Fruit fly (Drosophila melanogaster) whole organism, embryonic: ENCODE results near the gene gry.
A peak's percentile ranks its signal among the peaks of the same experiment; 100 is the strongest.

Experiments
- Antp ChIP-seq: fragments of 200-800 bp; sonication (Bioruptor generic); optimal IDR thresholded peaks from 3 replicates; lab custom pipeline; 2016; ENCODE audit warnings: missing biosample characterization, missing genetic modification characterization
- Atf6 ChIP-seq: fragments of 200-800 bp; sonication (Bioruptor generic); IDR thresholded peaks from 2 replicates; pipeline ENCODE4 v1.3.6; 2022; ENCODE audit warnings: missing biosample characterization, missing genetic modification characterization
- BEAF-32 ChIP-seq: fragments of 200-800 bp; sonication (Bioruptor generic); optimal IDR thresholded peaks from 3 replicates; lab custom pipeline; 2017; ENCODE audit warnings: missing biosample characterization, missing genetic modification characterization, mild to moderate bottlenecking, moderate library complexity, missing genetic modification reagents
- Bdp1 ChIP-seq: fragments of 200-800 bp; sonication (Bioruptor generic); optimal IDR thresholded peaks from 3 replicates; lab custom pipeline; 2016; ENCODE audit warnings: missing biosample characterization, missing genetic modification characterization
- Bgb ChIP-seq: fragments of 200-800 bp; sonication (Bioruptor generic); IDR thresholded peaks from 2 replicates; pipeline ENCODE4 v1.3.6; 2022; ENCODE audit warnings: missing biosample characterization, missing genetic modification characterization; ENCODE audit not compliant: partially characterized antibody
- CG10147 ChIP-seq: fragments of 200-800 bp; sonication (Bioruptor generic); optimal IDR thresholded peaks from 2 replicates; lab custom pipeline; 2019; ENCODE audit warnings: missing biosample characterization, mild to moderate bottlenecking, missing genetic modification characterization, moderate library complexity
- CG10274 ChIP-seq: fragments of 200-800 bp; sonication (Bioruptor generic); optimal IDR thresholded peaks from 3 replicates; lab custom pipeline; 2017; ENCODE audit warnings: missing biosample characterization, mild to moderate bottlenecking, missing genetic modification characterization
- CG11398 ChIP-seq: fragments of 200-800 bp; sonication (Bioruptor generic); optimal IDR thresholded peaks from 2 replicates; lab custom pipeline; 2016; ENCODE audit warnings: missing biosample characterization, missing genetic modification characterization
- CG13296 ChIP-seq: fragments of 200-800 bp; sonication (Bioruptor generic); optimal IDR thresholded peaks from 3 replicates; lab custom pipeline; 2018; ENCODE audit warnings: missing biosample characterization, mild to moderate bottlenecking, missing genetic modification characterization
- CG1603 ChIP-seq: fragments of 200-800 bp; sonication (Bioruptor generic); optimal IDR thresholded peaks from 2 replicates; lab custom pipeline; 2019; ENCODE audit warnings: missing biosample characterization, mild to moderate bottlenecking, missing genetic modification characterization, moderate library complexity
- CG17186 ChIP-seq: fragments of 200-800 bp; sonication (Bioruptor generic); optimal IDR thresholded peaks from 3 replicates; lab custom pipeline; 2017; ENCODE audit warnings: missing biosample characterization, missing genetic modification reagents, missing genetic modification characterization
- CG17912 ChIP-seq: fragments of 200-800 bp; sonication (Bioruptor generic); optimal IDR thresholded peaks from 2 replicates; lab custom pipeline; 2018; ENCODE audit warnings: missing biosample characterization, mild to moderate bottlenecking, missing genetic modification characterization
- CG18619 ChIP-seq: fragments of 200-800 bp; sonication (Bioruptor generic); optimal IDR thresholded peaks from 3 replicates; lab custom pipeline; 2017; ENCODE audit warnings: missing biosample characterization, mild to moderate bottlenecking, missing genetic modification characterization
- CG2199 ChIP-seq: fragments of 200-800 bp; sonication (Bioruptor generic); IDR thresholded peaks from 3 replicates; pipeline ENCODE4 v1.3.6; 2022; ENCODE audit warnings: missing biosample characterization, missing genetic modification characterization
- CG32532 ChIP-seq: fragments of 200-800 bp; sonication (Bioruptor generic); IDR thresholded peaks from 2 replicates; pipeline ENCODE4 v1.3.6; 2022; ENCODE audit warnings: missing biosample characterization, missing genetic modification characterization
- CG3838 ChIP-seq: fragments of 200-800 bp; sonication (Bioruptor generic); optimal IDR thresholded peaks from 3 replicates; lab custom pipeline; 2016; ENCODE audit warnings: missing biosample characterization, missing genetic modification characterization
- CG4404 ChIP-seq: fragments of 200-800 bp; sonication (Bioruptor generic); IDR thresholded peaks from 2 replicates; pipeline ENCODE4 v1.3.6; 2022; ENCODE audit warnings: missing biosample characterization, missing genetic modification characterization
- CG6254 ChIP-seq: fragments of 200-800 bp; sonication (Bioruptor generic); optimal IDR thresholded peaks from 3 replicates; lab custom pipeline; 2017; ENCODE audit warnings: mild to moderate bottlenecking, missing biosample characterization, missing genetic modification reagents, missing genetic modification characterization
- CG6813 ChIP-seq: fragments of 200-800 bp; sonication (Bioruptor generic); optimal IDR thresholded peaks from 2 replicates; lab custom pipeline; 2017; ENCODE audit warnings: missing biosample characterization, missing genetic modification characterization, mild to moderate bottlenecking, moderate library complexity, missing genetic modification reagents
- CG6854 ChIP-seq: fragments of 200-800 bp; sonication (Bioruptor generic); optimal IDR thresholded peaks from 3 replicates; lab custom pipeline; 2017; ENCODE audit warnings: missing biosample characterization, mild to moderate bottlenecking, missing genetic modification characterization
- CG7357 ChIP-seq: fragments of 200-800 bp; sonication (Bioruptor generic); IDR thresholded peaks from 3 replicates; pipeline ENCODE4 v1.3.6; 2022; ENCODE audit warnings: missing biosample characterization, missing genetic modification characterization
- CG9817 ChIP-seq: fragments of 200-800 bp; sonication (Bioruptor generic); optimal IDR thresholded peaks from 2 replicates; lab custom pipeline; 2018; ENCODE audit warnings: missing biosample characterization, mild to moderate bottlenecking, missing genetic modification characterization, moderate library complexity
- CHES-1-like ChIP-seq: fragments of 200-800 bp; sonication (Bioruptor generic); optimal IDR thresholded peaks from 2 replicates; lab custom pipeline; 2016; ENCODE audit warnings: missing biosample characterization, missing genetic modification characterization
- HLH3B ChIP-seq: fragments of 200-800 bp; sonication (Bioruptor generic); IDR thresholded peaks from 2 replicates; pipeline ENCODE4 v1.3.6; 2022; ENCODE audit warnings: missing biosample characterization, missing genetic modification characterization
- HLHmδ ChIP-seq: fragments of 200-800 bp; sonication (Bioruptor generic); optimal IDR thresholded peaks from 2 replicates; lab custom pipeline; 2018; ENCODE audit warnings: missing biosample characterization, mild to moderate bottlenecking, missing genetic modification characterization, moderate library complexity
- Hr3 ChIP-seq: fragments of 200-800 bp; sonication (Bioruptor generic); optimal IDR thresholded peaks from 3 replicates; lab custom pipeline; 2016; ENCODE audit warnings: missing biosample characterization, missing genetic modification characterization
- Oaz ChIP-seq: fragments of 200-800 bp; sonication (Bioruptor generic); IDR thresholded peaks from 2 replicates; pipeline ENCODE4 v1.3.6; 2022; ENCODE audit warnings: missing biosample characterization, missing genetic modification characterization
- Oli ChIP-seq: fragments of 200-800 bp; sonication (Bioruptor generic); optimal IDR thresholded peaks from 2 replicates; lab custom pipeline; 2018; ENCODE audit warnings: missing biosample characterization, mild to moderate bottlenecking, missing genetic modification characterization, moderate library complexity
- Opbp ChIP-seq: fragments of 200-800 bp; sonication (Bioruptor generic); IDR thresholded peaks from 3 replicates; pipeline ENCODE4 v1.3.6; 2022; ENCODE audit warnings: missing biosample characterization, missing genetic modification characterization; ENCODE audit not compliant: partially characterized antibody
- PHDP ChIP-seq: fragments of 200-800 bp; sonication (Bioruptor generic); optimal IDR thresholded peaks from 3 replicates; lab custom pipeline; 2018; ENCODE audit warnings: missing biosample characterization, mild to moderate bottlenecking, missing genetic modification characterization, moderate library complexity
- Ravus ChIP-seq: fragments of 200-800 bp; sonication (Bioruptor generic); IDR thresholded peaks from 2 replicates; pipeline ENCODE4 v1.3.6; 2022; ENCODE audit warnings: missing biosample characterization, missing genetic modification characterization
- Usf ChIP-seq: fragments of 200-800 bp; sonication (Bioruptor generic); optimal IDR thresholded peaks from 2 replicates; lab custom pipeline; 2017; ENCODE audit warnings: missing genotype, missing biosample characterization, missing genetic modification characterization
- ase ChIP-seq: fragments of 200-800 bp; sonication (Bioruptor generic); IDR thresholded peaks from 3 replicates; pipeline ENCODE4 v1.3.6; 2022; ENCODE audit warnings: missing biosample characterization, missing genetic modification characterization
- corto ChIP-seq: fragments of 200-800 bp; sonication (Bioruptor generic); optimal IDR thresholded peaks from 2 replicates; lab custom pipeline; 2016; ENCODE audit warnings: missing biosample characterization, mild to moderate bottlenecking, missing genetic modification characterization, moderate library complexity
- crol ChIP-seq: fragments of 200-800 bp; sonication (Bioruptor generic); IDR thresholded peaks from 2 replicates; pipeline ENCODE4 v1.3.6; 2022; ENCODE audit warnings: missing biosample characterization, missing genetic modification characterization
- da ChIP-seq: fragments of 200-800 bp; sonication (Bioruptor generic); optimal IDR thresholded peaks from 2 replicates; lab custom pipeline; 2016; ENCODE audit warnings: missing biosample characterization, missing genetic modification characterization
- dati ChIP-seq: fragments of 200-800 bp; sonication (Bioruptor generic); IDR thresholded peaks from 2 replicates; pipeline ENCODE4 v1.3.6; 2022; ENCODE audit warnings: missing biosample characterization, missing genetic modification characterization
- emc ChIP-seq: fragments of 200-800 bp; sonication (Bioruptor generic); optimal IDR thresholded peaks from 2 replicates; lab custom pipeline; 2016; ENCODE audit warnings: missing biosample characterization, missing genetic modification characterization
- ham ChIP-seq: fragments of 200-800 bp; sonication (Bioruptor generic); IDR thresholded peaks from 2 replicates; pipeline ENCODE4 v1.3.6; 2022; ENCODE audit warnings: missing biosample characterization, missing genetic modification characterization
- hkb ChIP-seq, 2 experiments: fragments of 200-800 bp in 1 of 2; fragments of >200 bp in 1 of 2; sonication (Bioruptor generic) in 1 of 2; IDR thresholded peaks in 1 of 2; optimal IDR thresholded peaks in 1 of 2; 2 replicates each; pipeline versions ENCODE4 v1.3.6 to Lab custom; 2017 to 2022; ENCODE audit warnings: missing biosample characterization in 1 of 2, missing genetic modification characterization in 1 of 2
- knrl ChIP-seq: fragments of 200-800 bp; sonication (Bioruptor generic); IDR thresholded peaks from 3 replicates; pipeline ENCODE4 v1.3.6; 2022; ENCODE audit warnings: missing biosample characterization, missing genetic modification characterization; ENCODE audit not compliant: partially characterized antibody
- maf-S ChIP-seq: fragments of 200-800 bp; sonication (Bioruptor generic); optimal IDR thresholded peaks from 2 replicates; lab custom pipeline; 2016; ENCODE audit warnings: missing biosample characterization, missing genetic modification characterization
- nau ChIP-seq: fragments of 200-800 bp; sonication (Bioruptor generic); optimal IDR thresholded peaks from 3 replicates; lab custom pipeline; 2017; ENCODE audit warnings: missing biosample characterization, mild to moderate bottlenecking, missing genetic modification characterization, missing genetic modification reagents
- nom ChIP-seq: fragments of 200-800 bp; sonication (Bioruptor generic); optimal IDR thresholded peaks from 2 replicates; lab custom pipeline; 2017; ENCODE audit warnings: missing biosample characterization, missing genetic modification characterization, mild to moderate bottlenecking, moderate library complexity, missing genetic modification reagents
- pho ChIP-seq: fragments of 200-800 bp; sonication (Bioruptor generic); optimal IDR thresholded peaks from 2 replicates; lab custom pipeline; 2016; ENCODE audit warnings: missing biosample characterization, missing genetic modification characterization
- pnt ChIP-seq: fragments of 200-800 bp; sonication (Bioruptor generic); optimal IDR thresholded peaks from 3 replicates; lab custom pipeline; 2016; ENCODE audit warnings: missing biosample characterization, missing genetic modification characterization
- run ChIP-seq: fragments of 200-800 bp; sonication (Bioruptor generic); optimal IDR thresholded peaks from 3 replicates; lab custom pipeline; 2018; ENCODE audit warnings: missing biosample characterization, mild to moderate bottlenecking, missing genetic modification characterization
- tx ChIP-seq: fragments of 200-800 bp; sonication (Bioruptor generic); optimal IDR thresholded peaks from 2 replicates; lab custom pipeline; 2016; ENCODE audit warnings: missing biosample characterization, missing genetic modification characterization
- zen2 ChIP-seq: fragments of 200-800 bp; sonication (Bioruptor generic); IDR thresholded peaks from 3 replicates; pipeline ENCODE4 v1.3.6; 2022; ENCODE audit warnings: missing biosample characterization, missing genetic modification characterization; ENCODE audit not compliant: partially characterized antibody

Gene gry

dm6 chr3L:3192912-3193311, 6.0 kb upstream of the gry start, which contains the start of gene Hsp83 (continued):
- TF ChIP-seq Oli (tag; lab: Kevin White, UChicago) (peak; percentile 86), maf-S (GFP tag; lab: Kevin White, UChicago) (peak; percentile 89), CG1603 (tag; lab: Kevin White, UChicago) (peak; percentile 95), Ravus (peak; percentile 25; the same call in 1 of the 2 replicates), CG7357 (peak; percentile 61; the same call in 2 of the 3 replicates), CG11398 (GFP tag; lab: Kevin White, UChicago) (peak; percentile 95), ase (GFP tag; lab: Robert Waterston, UW) (peak; percentile 83), Bgb (GFP tag; lab: Robert Waterston, UW) (peak; percentile 36; the same call in 1 of the 2 replicates), pnt (GFP tag; lab: Kevin White, UChicago) (peak; percentile 30), ham (GFP tag; lab: Robert Waterston, UW) (peak; percentile 45; the same call in 1 of the 2 replicates), CHES-1-like (GFP tag; lab: Kevin White, UChicago) (peak; percentile 96), pho (GFP tag; lab: Kevin White, UChicago) (peak; percentile 93), tx (GFP tag; lab: Kevin White, UChicago) (peak; percentile 81), hkb (optimal IDR thresholded peaks at IDR 0.05; lab: Kevin White, UChicago) (no peak), hkb (GFP tag; IDR thresholded peaks at IDR 0.05; lab: Robert Waterston, UW) (peak; percentile 96), dati (GFP tag; lab: Robert Waterston, UW) (peak; percentile 88), CG6813 (GFP tag; lab: Kevin White, UChicago) (peak; percentile 100), CG17912 (peak; percentile 99), HLHmδ (GFP tag; lab: Kevin White, UChicago) (peak; percentile 100), CG6254 (GFP tag; lab: Kevin White, UChicago) (peak; percentile 95), Hr3 (GFP tag; lab: Kevin White, UChicago) (peak; percentile 73), Opbp (GFP tag; lab: Robert Waterston, UW) (peak; percentile 57; the same call in 2 of the 3 replicates), CG10147 (GFP tag; lab: Kevin White, UChicago) (peak; percentile 88), CG3838 (peak; percentile 52), Bdp1 (GFP tag; lab: Kevin White, UChicago) (peak; percentile 89), CG6854 (GFP tag; lab: Kevin White, UChicago) (peak; percentile 99), Antp (GFP tag; lab: Kevin White, UChicago) (peak; percentile 90), HLH3B (GFP tag; lab: Robert Waterston, UW) (peak; percentile 90), CG13296 (peak; percentile 99), CG18619 (GFP tag; lab: Kevin White, UChicago) (peak; percentile 98), CG10274 (GFP tag; lab: Kevin White, UChicago) (peak; percentile 93), CG2199 (peak; percentile 75; the same call in 1 of the 3 replicates), knrl (GFP tag; lab: Robert Waterston, UW) (no peak), BEAF-32 (no peak), nau (peak; percentile 99), da (peak; percentile 88), corto (GFP tag; lab: Kevin White, UChicago) (peak; percentile 90), zen2 (GFP tag; lab: Robert Waterston, UW) (no peak; the same call in 2 of the 3 replicates), run (tag; lab: Kevin White, UChicago) (peak; percentile 91), crol (GFP tag; lab: Robert Waterston, UW) (peak; percentile 54; the same call in 1 of the 2 replicates), CG9817 (peak; percentile 88), CG17186 (peak; percentile 96), nom (GFP tag; lab: Kevin White, UChicago) (peak; percentile 99), emc (GFP tag; lab: Kevin White, UChicago) (peak; percentile 90), Usf (GFP tag; lab: Kevin White, UChicago) (peak; percentile 65), CG32532 (peak; percentile 95), PHDP (tag; lab: Kevin White, UChicago) (peak; percentile 98), CG4404 (GFP tag; lab: Robert Waterston, UW) (peak; percentile 26; the same call in 1 of the 2 replicates), Oaz (peak; percentile 85), Atf6 (GFP tag; lab: Robert Waterston, UW) (peak; percentile 95)
